Worm (Caenorhabditis elegans): ENCODE data around the gene rol-3.

Gene rol-3

ce11 chrV:8180745-8181144 lies 57.5 kb downstream of the rol-3 start:
- peak; percentile 68 for TF ChIP-seq lin-38 (GFP tag; IDR thresholded peaks at IDR 0.05)

- TF ChIP-seq ceh-20 (GFP tag; IDR thresholded peaks at IDR 0.05) (0 out of 2 replicates have a peak, but pooled peaks have one; percentile 15), D1046.2 (GFP tag; IDR thresholded peaks at IDR 0.05) (0 out of 2 replicates have a peak, but pooled peaks have one; percentile 66), lsy-2 (tag; optimal IDR thresholded peaks at IDR 0.05) (peak in 1 of 2 experiments; percentile 36), hlh-11 (tag; optimal IDR thresholded peaks at IDR 0.05) (peak; percentile 35), madf-9 (GFP tag; conservative IDR thresholded peaks at IDR 0.05) (0 out of 2 replicates have a peak, but pooled peaks have one; percentile 25), lin-38 (GFP tag; IDR thresholded peaks at IDR 0.05) (peak; percentile 89), ceh-32 (tag; optimal IDR thresholded peaks at IDR 0.05; ENCODE audit: poor library complexity) (no peak), lin-13 (GFP tag; optimal IDR thresholded peaks at IDR 0.05) (peak; percentile 48), ceh-44 (GFP tag; IDR thresholded peaks at IDR 0.05) (peak; percentile 62; the same call in 1 of the 2 replicates), nhr-28 (tag; optimal IDR thresholded peaks at IDR 0.05) (peak; percentile 12), snpc-1.2 (GFP tag; IDR thresholded peaks at IDR 0.05) (no peak), vab-7 (GFP tag; IDR thresholded peaks at IDR 0.05) (no peak), hlh-30 (tag; optimal IDR thresholded peaks at IDR 0.05; ENCODE audit: insufficient read depth) (peak; percentile 0), dve-1 (tag; optimal IDR thresholded peaks at IDR 0.05; ENCODE audit: insufficient read depth) (peak; percentile 64), hmg-1.1 (GFP tag; IDR thresholded peaks at IDR 0.05) (peak; percentile 51; the same call in 1 of the 2 replicates), dmd-6 (GFP tag; IDR thresholded peaks at IDR 0.05) (peak; percentile 47; the same call in 1 of the 2 replicates), php-3 (GFP tag; IDR thresholded peaks at IDR 0.05) (0 out of 2 replicates have a peak, but pooled peaks have one; percentile 8), mxl-3 (GFP tag; optimal IDR thresholded peaks at IDR 0.05) (peak; percentile 5), nhr-237 (tag; optimal IDR thresholded peaks at IDR 0.05) (no peak), nhr-6 (tag; optimal IDR thresholded peaks at IDR 0.05) (peak; percentile 62), daf-16 (GFP tag; optimal IDR thresholded peaks at IDR 0.05) (no peak), daf-16 (tag; optimal IDR thresholded peaks at IDR 0.05) (peak; percentile 89), sdz-12 (GFP tag; optimal IDR thresholded peaks at IDR 0.05) (no peak)
Observed at ce11 chrV:8178914-8179542, 59.2 kb downstream of the rol-3 start, which contains the start of gene srp-7. Gene srp-7, plus strand, starts transcription at chrV:8179126.

- TF ChIP-seq aly-2 (tag; optimal IDR thresholded peaks at IDR 0.05), result no peak
- TF ChIP-seq spr-1 (tag; optimal IDR thresholded peaks at IDR 0.05), result no peak
- no peak for TF ChIP-seq dpl-1 (GFP tag; optimal IDR thresholded peaks at IDR 0.05)
- no peak for TF ChIP-seq jun-1 (tag; optimal IDR thresholded peaks at IDR 0.05)
- no peak for TF ChIP-seq Y48G9A.11 (GFP tag; IDR thresholded peaks at IDR 0.05)
- no peak for TF ChIP-seq daf-12 (tag; optimal IDR thresholded peaks at IDR 0.05)
- TF ChIP-seq hlh-30 (tag; optimal IDR thresholded peaks at IDR 0.05; ENCODE audit: insufficient read depth), result no peak
- no peak for TF ChIP-seq nhr-111 (GFP tag; optimal IDR thresholded peaks at IDR 0.05)
- TF ChIP-seq T20F7.1 (GFP tag; optimal IDR thresholded peaks at IDR 0.05), result no peak
- no peak for TF ChIP-seq ceh-28 (tag; optimal IDR thresholded peaks at IDR 0.05)
- no peak for TF ChIP-seq F26F4.8 (GFP tag; conservative IDR thresholded peaks at IDR 0.05)
- TF ChIP-seq ctbp-1 (GFP tag; IDR thresholded peaks at IDR 0.05), result no peak
- no peak for TF ChIP-seq php-3 (GFP tag; IDR thresholded peaks at IDR 0.05)
- no peak for TF ChIP-seq ceh-62 (tag; optimal IDR thresholded peaks at IDR 0.05)
- no peak for TF ChIP-seq F49E8.2 (tag; optimal IDR thresholded peaks at IDR 0.05; ENCODE audit: borderline replicate concordance)
- TF ChIP-seq ces-1 (GFP tag; optimal IDR thresholded peaks at IDR 0.05), result no peak
- no peak for TF ChIP-seq nhr-11 (tag; optimal IDR thresholded peaks at IDR 0.05)
- no peak for TF ChIP-seq zfp-2 (tag; optimal IDR thresholded peaks at IDR 0.05)
- no peak for TF ChIP-seq mdt-29 (GFP tag; IDR thresholded peaks at IDR 0.05)
- no peak for TF ChIP-seq nhr-25 (tag; optimal IDR thresholded peaks at IDR 0.05; ENCODE audit: borderline replicate concordance, insufficient read depth)
Observed at ce11 chrV:8178279-8178678, 59.9 kb downstream of the rol-3 start.

All from whole organism, L4 larva.